Fruit fly (Drosophila melanogaster): ENCODE measurements around the gene CG12219.

CG12219 gene

DNA sequence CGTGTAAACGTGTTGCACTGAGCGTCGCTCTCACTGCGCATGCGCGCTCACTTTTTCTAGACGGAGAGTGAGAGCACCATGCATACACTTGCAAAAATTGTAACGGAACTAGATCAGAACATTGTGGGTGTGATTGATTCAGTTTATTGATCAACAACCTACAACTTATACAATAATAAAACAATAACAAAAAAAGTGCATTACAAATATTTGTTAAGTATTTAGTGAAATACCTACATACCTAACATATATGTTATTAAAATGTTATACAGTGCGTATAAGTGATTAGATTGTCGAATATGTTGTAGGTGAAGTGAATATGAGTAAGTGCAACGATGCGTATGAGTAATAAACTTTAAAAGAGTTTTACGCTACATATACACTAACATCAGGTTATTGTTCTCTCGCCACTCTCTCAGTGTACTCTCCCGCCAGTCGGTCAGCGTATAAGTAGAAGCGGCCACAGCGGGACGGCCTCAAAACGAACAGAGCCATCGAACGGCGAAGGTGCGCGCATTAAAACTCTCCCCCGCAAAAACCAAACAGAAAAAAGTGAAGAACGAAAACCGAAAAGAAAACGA is 29.4 kb upstream of the CG12219 start, which contains the start of gene CG42240 (continued):
- TF ChIP-seq CG13775 (GFP tag; optimal IDR thresholded peaks at IDR 0.05) (peak; percentile 88), CG4424 (GFP tag; optimal IDR thresholded peaks at IDR 0.05) (peak; percentile 94), CG12155 (GFP tag; optimal IDR thresholded peaks at IDR 0.05) (peak; percentile 75), CG15479 (GFP tag; optimal IDR thresholded peaks at IDR 0.05) (no peak), CG8359 (GFP tag; optimal IDR thresholded peaks at IDR 0.05; ENCODE audit: borderline replicate concordance) (peak; percentile 69), tap (tag; optimal IDR thresholded peaks at IDR 0.05) (peak; percentile 86), aop (GFP tag; IDR thresholded peaks at IDR 0.05) (no peak), CG4707 (GFP tag; optimal IDR thresholded peaks at IDR 0.05) (peak; percentile 57), CG17359 (tag; optimal IDR thresholded peaks at IDR 0.05) (peak; percentile 88), jigr1 (GFP tag; IDR thresholded peaks at IDR 0.05) (peak; percentile 67; the same call in 2 of the 3 replicates), vnd (GFP tag; IDR thresholded peaks at IDR 0.05; ENCODE audit: partially characterized antibody) (no peak), MBD-R2 (GFP tag; IDR thresholded peaks at IDR 0.05) (peak; percentile 23; the same call in 1 of the 2 replicates), Neu2 (GFP tag; optimal IDR thresholded peaks at IDR 0.05; ENCODE audit: borderline replicate concordance) (no peak), Ssrp (tag; optimal IDR thresholded peaks at IDR 0.05) (peak; percentile 89), sna (GFP tag; IDR thresholded peaks at IDR 0.05; ENCODE audit: partially characterized antibody) (no peak), Max (GFP tag; optimal IDR thresholded peaks at IDR 0.05) (peak; percentile 91), ham (GFP tag; IDR thresholded peaks at IDR 0.05) (no peak), Xrp1 (GFP tag; IDR thresholded peaks at IDR 0.05) (peak; percentile 83), CG17912 (GFP tag; optimal IDR thresholded peaks at IDR 0.05) (no peak), CG9437 (GFP tag; optimal IDR thresholded peaks at IDR 0.05) (peak; percentile 93), gcm (GFP tag; optimal IDR thresholded peaks at IDR 0.05) (peak; percentile 91), Oli (tag; optimal IDR thresholded peaks at IDR 0.05) (peak; percentile 95), Poxn (GFP tag; IDR thresholded peaks at IDR 0.05) (no peak), zf30C (GFP tag; optimal IDR thresholded peaks at IDR 0.05) (peak; percentile 82), ranshi (GFP tag; IDR thresholded peaks at IDR 0.05) (peak; percentile 47; the same call in 1 of the 2 replicates), emc (GFP tag; optimal IDR thresholded peaks at IDR 0.05) (peak; percentile 56), CG7357 (GFP tag; IDR thresholded peaks at IDR 0.05) (peak; percentile 76), disco-r (GFP tag; optimal IDR thresholded peaks at IDR 0.05) (peak; percentile 61), Hr78 (GFP tag; optimal IDR thresholded peaks at IDR 0.05) (peak in 1 of 2 experiments; percentile 88), CG8924 (tag; optimal IDR thresholded peaks at IDR 0.05) (peak; percentile 95), CG2199 (GFP tag; IDR thresholded peaks at IDR 0.05) (no peak), NC2α (GFP tag; optimal IDR thresholded peaks at IDR 0.05) (peak; percentile 42), CG13894 (tag; optimal IDR thresholded peaks at IDR 0.05) (peak; percentile 68), prd (optimal IDR thresholded peaks at IDR 0.05) (no peak), prd (GFP tag; IDR thresholded peaks at IDR 0.05) (peak; percentile 79), CG10147 (GFP tag; optimal IDR thresholded peaks at IDR 0.05) (peak; percentile 92), repo (GFP tag; optimal IDR thresholded peaks at IDR 0.05) (peak; percentile 55), CG9797 (GFP tag; optimal IDR thresholded peaks at IDR 0.05) (peak; percentile 24), CG11398 (GFP tag; optimal IDR thresholded peaks at IDR 0.05) (peak; percentile 54), CG31388 (GFP tag; optimal IDR thresholded peaks at IDR 0.05) (peak; percentile 81), peb (GFP tag; IDR thresholded peaks at IDR 0.05) (peak; percentile 65), CG15269 (tag; optimal IDR thresholded peaks at IDR 0.05) (peak; percentile 92), Sry-β (GFP tag; optimal IDR thresholded peaks at IDR 0.05) (peak; percentile 40), dmrt99B (tag; optimal IDR thresholded peaks at IDR 0.05) (peak; percentile 96), CG34224 (GFP tag; IDR thresholded peaks at IDR 0.05; ENCODE audit: partially characterized antibody) (no peak), HLHmδ (GFP tag; optimal IDR thresholded peaks at IDR 0.05) (no peak), twi (tag; optimal IDR thresholded peaks at IDR 0.05) (peak; percentile 83), Mes4 (GFP tag; optimal IDR thresholded peaks at IDR 0.05) (peak; percentile 82), az2 (GFP tag; optimal IDR thresholded peaks at IDR 0.05) (peak; percentile 92)
